Worm (Caenorhabditis elegans) whole organism, mixed stage, embryonic: ENCODE measurements around the gene arx-2.

Source experiments
- bed-3 ChIP-seq: fragments of 200-800 bp; sonication (Bioruptor generic); optimal IDR thresholded peaks from 3 replicates; lab custom pipeline; 2018; ENCODE audit warnings: mild to moderate bottlenecking, missing genetic modification characterization, moderate library complexity, missing compliant biosample characterization
- elt-1 ChIP-seq: sonication (generic microtip); optimal IDR thresholded peaks from 2 replicates; lab custom pipeline; 2017; ENCODE audit warnings: missing genetic modification characterization, mild to moderate bottlenecking, missing compliant biosample characterization, antibody characterized with exemption, moderate library complexity, borderline replicate concordance; ENCODE audit not compliant: insufficient read depth
- ham-2 ChIP-seq: fragments of 200-800 bp; sonication (Bioruptor generic); optimal IDR thresholded peaks from 2 replicates; lab custom pipeline; 2018; ENCODE audit warnings: mild to moderate bottlenecking, missing genetic modification characterization, missing compliant biosample characterization
- nhr-12 ChIP-seq: fragments of 150-350 bp; optimal IDR thresholded peaks from 2 replicates; lab custom pipeline; 2014; ENCODE audit warnings: missing biosample characterization, missing genetic modification characterization
- snpc-4 ChIP-seq: fragments of 150-350 bp; optimal IDR thresholded peaks from 2 replicates; lab custom pipeline; 2014; ENCODE audit warnings: missing biosample characterization, missing genetic modification characterization
- sptf-1 ChIP-seq: sonication (generic microtip); optimal IDR thresholded peaks from 2 replicates; lab custom pipeline; 2017; ENCODE audit warnings: mild to moderate bottlenecking, missing genetic modification characterization, moderate library complexity, missing compliant biosample characterization
- tbx-8 ChIP-seq: fragments of 200-800 bp; sonication (Bioruptor generic); optimal IDR thresholded peaks from 2 replicates; lab custom pipeline; 2018; ENCODE audit warnings: mild to moderate bottlenecking, missing genetic modification characterization, moderate library complexity, missing compliant biosample characterization
- unc-39 ChIP-seq: fragments of 150-350 bp; optimal IDR thresholded peaks from 2 replicates; lab custom pipeline; 2014; ENCODE audit warnings: missing biosample characterization, missing genetic modification characterization

DNA sequence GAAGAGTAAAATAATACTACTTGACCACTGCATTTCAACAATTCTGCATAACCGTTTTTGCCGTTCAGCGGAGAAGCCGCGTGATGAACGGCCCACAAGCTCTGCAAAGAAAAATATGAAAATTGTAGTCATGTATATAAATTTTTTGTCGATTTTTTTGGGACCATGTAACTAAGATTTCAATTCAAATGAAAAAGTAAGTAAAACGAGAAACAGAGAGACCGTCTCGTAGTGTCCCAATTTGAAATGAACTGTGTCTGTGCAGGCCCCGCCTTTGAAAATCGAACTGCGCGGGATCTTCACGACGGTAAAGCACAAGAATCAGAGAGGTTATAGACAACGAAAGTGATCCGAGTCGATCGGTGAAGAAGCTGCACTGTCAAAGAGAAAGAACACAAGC is 6.1 kb downstream of the arx-2 start, which contains the start of gene crm-1:
- TF ChIP-seq bed-3 (no peak), ham-2 (GFP tag; lab: Kevin White, UChicago) (no peak), tbx-8 (GFP tag; lab: Kevin White, UChicago) (no peak), sptf-1 (tag; lab: Kevin White, UChicago) (no peak), snpc-4 (no peak), nhr-12 (no peak), unc-39 (no peak), elt-1 (tag; lab: Kevin White, UChicago) (no peak)
